Worm (Caenorhabditis elegans) whole organism, L1 larva: Measurements from ENCODE around the gene R13H9.6.

Source experiments
- C16A3.4 ChIP-seq: fragments of 150-350 bp; optimal IDR thresholded peaks from 2 replicates; lab custom pipeline; 2014; ENCODE audit warnings: missing biosample characterization, missing genetic modification characterization
- ceh-82 ChIP-seq, 3 experiments: fragments of 150-350 bp in 1 of 3; sonication (generic microtip) in 2 of 3; optimal IDR thresholded peaks; 2 replicates each; lab custom pipeline; 2014 to 2017; ENCODE audit warnings: missing biosample characterization in 3 of 3, missing genetic modification characterization in 3 of 3
- ceh-88 ChIP-seq: fragments of 200-800 bp; sonication (Bioruptor generic); IDR thresholded peaks from 2 replicates; pipeline ENCODE4 v1.3.6; 2022; ENCODE audit warnings: missing genetic modification characterization, missing compliant biosample characterization
- fos-1 ChIP-seq: fragments of 150-350 bp; optimal IDR thresholded peaks from 2 replicates; lab custom pipeline; 2014; ENCODE audit warnings: missing biosample characterization, missing genetic modification characterization
- irx-1 ChIP-seq: sonication (generic microtip); optimal IDR thresholded peaks from 2 replicates; lab custom pipeline; 2016; ENCODE audit warnings: missing genetic modification characterization, missing compliant biosample characterization
- isw-1 ChIP-seq: fragments of 200-800 bp; sonication (Bioruptor generic); IDR thresholded peaks from 2 replicates; pipeline ENCODE4 v1.3.6; 2022; ENCODE audit warnings: missing genetic modification characterization, missing compliant biosample characterization
- lin-13 ChIP-seq: fragments of 150-350 bp; optimal IDR thresholded peaks from 2 replicates; lab custom pipeline; 2014; ENCODE audit warnings: missing biosample characterization, missing genetic modification reagents, missing genetic modification characterization
- mdl-1 ChIP-seq, 2 experiments: fragments of 150-350 bp; optimal IDR thresholded peaks; 2 replicates each; lab custom pipeline; 2014 to 2017; ENCODE audit warnings: missing biosample characterization in 2 of 2, missing genetic modification characterization in 2 of 2, inconsistent platforms in 1 of 2
- nhr-237 ChIP-seq: fragments of 150-350 bp; optimal IDR thresholded peaks from 2 replicates; lab custom pipeline; 2014; ENCODE audit warnings: missing biosample characterization, missing genetic modification characterization
- nhr-77 ChIP-seq: fragments of 150-350 bp; optimal IDR thresholded peaks from 2 replicates; lab custom pipeline; 2014; ENCODE audit warnings: missing biosample characterization, missing genetic modification characterization
- skn-1 ChIP-seq: fragments of 150-350 bp; optimal IDR thresholded peaks from 2 replicates; lab custom pipeline; 2014; ENCODE audit warnings: missing biosample characterization, missing genetic modification characterization
- sup-37 ChIP-seq: fragments of 200-800 bp; sonication (Bioruptor generic); optimal IDR thresholded peaks from 2 replicates; lab custom pipeline; 2018; ENCODE audit warnings: mild to moderate bottlenecking, missing genetic modification characterization, missing compliant biosample characterization

- TF ChIP-seq ceh-88 (GFP tag; lab: Robert Waterston, UW) (no peak), ceh-82 (tag; optimal IDR thresholded peaks at IDR 0.05; lab: Kevin White, UChicago) (no peak), nhr-237 (tag; lab: Kevin White, UChicago) (no peak), skn-1 (tag; lab: Kevin White, UChicago) (no peak), fos-1 (tag; lab: Kevin White, UChicago) (no peak), irx-1 (tag; lab: Kevin White, UChicago) (no peak), isw-1 (GFP tag; lab: Robert Waterston, UW) (no peak), lin-13 (GFP tag; lab: Kevin White, UChicago) (no peak), mdl-1 (tag; optimal IDR thresholded peaks at IDR 0.05; lab: Kevin White, UChicago) (no peak), C16A3.4 (tag; lab: Kevin White, UChicago) (no peak), nhr-77 (tag; lab: Kevin White, UChicago) (no peak), sup-37 (no peak)
These were observed 15.4 kb upstream of the R13H9.6 start for ce11 chrIV:5083832-5084231.
